Fruit fly (Drosophila melanogaster): ENCODE results near the gene PIG-Wa.
A peak's percentile ranks its signal among the peaks of the same experiment; 100 is the strongest.

Gene PIG-Wa

DNA sequence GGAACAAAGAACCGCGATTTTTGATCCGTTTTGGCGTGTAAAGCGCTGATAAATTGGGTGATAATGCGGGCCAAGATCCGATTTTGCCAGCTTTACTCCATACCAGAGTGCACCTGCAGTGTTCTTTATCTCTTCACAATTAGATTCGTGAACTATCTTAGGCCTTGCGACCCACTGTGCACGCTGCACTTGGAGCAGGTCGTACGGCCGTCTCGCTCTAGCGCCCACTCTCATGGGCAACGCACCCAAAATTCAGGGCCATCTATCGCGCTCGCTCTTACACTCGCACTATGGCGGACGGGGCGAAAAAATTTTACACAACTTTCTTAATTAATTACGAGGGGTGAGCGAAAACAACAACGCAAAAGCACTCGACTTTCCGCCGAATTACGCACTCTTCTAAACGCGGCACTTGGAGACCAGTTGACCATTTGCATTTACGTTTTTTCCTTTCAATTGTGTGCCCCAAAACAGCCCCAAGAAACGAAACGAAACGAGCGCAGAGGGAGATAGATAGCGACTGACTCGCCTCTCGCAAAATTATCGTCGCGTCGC, 18.7 kb upstream of the PIG-Wa start (continued):
- TF ChIP-seq Stat92E (GFP tag; optimal IDR thresholded peaks at IDR 0.05) (no peak), croc (GFP tag; conservative IDR thresholded peaks at IDR 0.05) (0 out of 3 replicates have a peak, but pooled peaks have one; percentile 3), D (optimal IDR thresholded peaks at IDR 0.05) (peak; percentile 41), D (GFP tag; optimal IDR thresholded peaks at IDR 0.05) (no peak), CG7963 (GFP tag; IDR thresholded peaks at IDR 0.05; ENCODE audit: partially characterized antibody) (peak; percentile 59; the same call in 2 of the 3 replicates), bbx (GFP tag; IDR thresholded peaks at IDR 0.05; ENCODE audit: partially characterized antibody) (peak; percentile 72), inv (GFP tag; IDR thresholded peaks at IDR 0.05; ENCODE audit: partially characterized antibody) (0 out of 2 replicates have a peak, but pooled peaks have one; percentile 28), z (GFP tag; IDR thresholded peaks at IDR 0.05) (no peak), Rfx (GFP tag; IDR thresholded peaks at IDR 0.05) (peak; percentile 26), hth (optimal IDR thresholded peaks at IDR 0.05) (no peak), Scr (GFP tag; IDR thresholded peaks at IDR 0.05; ENCODE audit: partially characterized antibody) (0 out of 2 replicates have a peak, but pooled peaks have one; percentile 26), sd (tag; optimal IDR thresholded peaks at IDR 0.05) (no peak), CG1832 (GFP tag; optimal IDR thresholded peaks at IDR 0.05) (peak; percentile 95), CG9932 (GFP tag; IDR thresholded peaks at IDR 0.05) (0 out of 2 replicates have a peak, but pooled peaks have one; percentile 6), usp (GFP tag; optimal IDR thresholded peaks at IDR 0.05) (no peak), otp (GFP tag; IDR thresholded peaks at IDR 0.05) (0 out of 3 replicates have a peak, but pooled peaks have one; percentile 46), jing (GFP tag; optimal IDR thresholded peaks at IDR 0.05) (no peak), sc (optimal IDR thresholded peaks at IDR 0.05) (no peak), sc (GFP tag; optimal IDR thresholded peaks at IDR 0.05) (no peak), Neu2 (GFP tag; optimal IDR thresholded peaks at IDR 0.05; ENCODE audit: borderline replicate concordance) (no peak), Taf1 (GFP tag; IDR thresholded peaks at IDR 0.05) (no peak), Adf1 (GFP tag; IDR thresholded peaks at IDR 0.05) (no peak), CkIIα-i1 (GFP tag; IDR thresholded peaks at IDR 0.05) (no peak), pzg (GFP tag; optimal IDR thresholded peaks at IDR 0.05) (peak; percentile 7), crp (GFP tag; optimal IDR thresholded peaks at IDR 0.05) (no peak), ase (GFP tag; IDR thresholded peaks at IDR 0.05) (no peak), Med (GFP tag) (peak; percentile 84), sens (GFP tag) (peak; percentile 20), GATAe (GFP tag; conservative IDR thresholded peaks at IDR 0.05) (0 out of 2 replicates have a peak, but pooled peaks have one; percentile 15), stwl (tag; optimal IDR thresholded peaks at IDR 0.05) (no peak), CG13624 (GFP tag; optimal IDR thresholded peaks at IDR 0.05) (peak; percentile 19), Abd-B (GFP tag; optimal IDR thresholded peaks at IDR 0.05) (peak; percentile 22), tin (GFP tag; optimal IDR thresholded peaks at IDR 0.05) (no peak), prd (optimal IDR thresholded peaks at IDR 0.05) (no peak), prd (GFP tag; IDR thresholded peaks at IDR 0.05) (peak; percentile 34; the same call in 1 of the 3 replicates), seq (GFP tag; IDR thresholded peaks at IDR 0.05) (no peak), CG6791 (GFP tag; IDR thresholded peaks at IDR 0.05; ENCODE audit: partially characterized antibody) (peak; percentile 67)

DNA sequence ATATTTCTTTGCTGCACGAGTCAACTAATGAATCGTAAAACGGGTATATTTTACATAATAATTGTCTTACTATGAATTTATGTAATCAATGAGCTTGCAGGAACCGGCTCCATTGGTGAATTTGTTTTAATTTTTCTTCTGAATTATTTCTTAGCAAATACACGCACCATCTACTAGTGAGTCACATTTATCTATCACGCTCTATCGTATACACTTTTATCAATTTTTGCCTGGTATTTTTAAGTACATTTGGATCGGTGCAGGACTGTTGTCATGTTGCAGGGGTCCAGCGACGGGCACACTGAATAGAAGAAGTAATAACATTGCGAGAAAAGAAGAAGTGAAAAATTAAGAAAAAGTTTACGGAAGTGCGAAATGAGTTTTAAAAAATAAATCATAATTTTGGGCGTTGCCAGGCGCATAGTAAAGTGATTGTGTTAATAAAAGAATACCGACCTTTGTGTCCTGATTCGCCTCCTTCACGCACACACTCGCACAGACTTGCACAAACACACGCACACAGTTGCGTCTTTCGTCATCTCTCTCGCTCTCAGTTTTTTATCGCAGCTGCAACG, 17.8 kb upstream of the PIG-Wa start, which contains the start of the genes Rab5 and Axud1:
Gene Rab5 (minus strand): TSS at position 197 of the 575 bp plus-strand sequence.
Gene Axud1 (plus strand): TSS at position 269 of the 575 bp plus-strand sequence.
- TF ChIP-seq Oli (tag; optimal IDR thresholded peaks at IDR 0.05) (no peak), tup (GFP tag; optimal IDR thresholded peaks at IDR 0.05) (no peak), slp2 (GFP tag; optimal IDR thresholded peaks at IDR 0.05) (no peak), CG10565 (GFP tag; optimal IDR thresholded peaks at IDR 0.05) (no peak), pan (optimal IDR thresholded peaks at IDR 0.05) (no peak), pan (GFP tag; optimal IDR thresholded peaks at IDR 0.05 in 1 of 2, IDR thresholded peaks at IDR 0.05 in 1 of 2) (peak in 1 of 2 experiments; percentile 36), so (GFP tag; IDR thresholded peaks at IDR 0.05) (no peak; the same call in 2 of the 3 replicates), Eip74EF (GFP tag; optimal IDR thresholded peaks at IDR 0.05) (peak in 1 of 2 experiments; percentile 12), H2.0 (GFP tag; IDR thresholded peaks at IDR 0.05) (no peak), slbo (GFP tag; IDR thresholded peaks at IDR 0.05) (peak; percentile 40; the same call in 1 of the 2 replicates), otp (GFP tag; IDR thresholded peaks at IDR 0.05) (no peak), peb (GFP tag; IDR thresholded peaks at IDR 0.05) (no peak), CG34376 (GFP tag; optimal IDR thresholded peaks at IDR 0.05) (no peak), CG14014 (GFP tag; IDR thresholded peaks at IDR 0.05) (no peak), bbx (GFP tag; IDR thresholded peaks at IDR 0.05; ENCODE audit: partially characterized antibody) (0 out of 2 replicates have a peak, but pooled peaks have one; percentile 23), CG7271 (tag; optimal IDR thresholded peaks at IDR 0.05) (no peak)
